Fruit fly (Drosophila melanogaster) whole organism, embryonic: ENCODE data around the gene CG6785.

Source experiments
- Atf-2 ChIP-seq: fragments of 200-800 bp; sonication (Bioruptor generic); optimal IDR thresholded peaks from 2 replicates; lab custom pipeline; 2016; ENCODE audit warnings: missing biosample characterization, missing genetic modification characterization
- B-H1 ChIP-seq: fragments of 200-800 bp; sonication (Bioruptor generic); IDR thresholded peaks from 3 replicates; pipeline ENCODE4 v1.3.6; 2022; ENCODE audit warnings: missing biosample characterization, missing genetic modification characterization
- BtbVII ChIP-seq: fragments of 200-800 bp; sonication (Bioruptor generic); optimal IDR thresholded peaks from 3 replicates; lab custom pipeline; 2017; ENCODE audit warnings: missing biosample characterization, mild to moderate bottlenecking, missing genetic modification characterization
- CG10267 ChIP-seq: fragments of 200-800 bp; sonication (Bioruptor generic); optimal IDR thresholded peaks from 2 replicates; lab custom pipeline; 2018; ENCODE audit warnings: missing biosample characterization, mild to moderate bottlenecking, missing genetic modification characterization, moderate library complexity
- CG10654 ChIP-seq: fragments of 200-800 bp; sonication (Bioruptor generic); optimal IDR thresholded peaks from 2 replicates; lab custom pipeline; 2016; ENCODE audit warnings: missing biosample characterization, missing genetic modification characterization
- CG10979 ChIP-seq: fragments of 200-800 bp; sonication (Bioruptor generic); optimal IDR thresholded peaks from 2 replicates; lab custom pipeline; 2018; ENCODE audit warnings: missing biosample characterization, mild to moderate bottlenecking, missing genetic modification characterization, moderate library complexity
- CG11398 ChIP-seq: fragments of 200-800 bp; sonication (Bioruptor generic); optimal IDR thresholded peaks from 2 replicates; lab custom pipeline; 2016; ENCODE audit warnings: missing biosample characterization, missing genetic modification characterization
- CG12155 ChIP-seq: fragments of 200-800 bp; sonication (Bioruptor generic); optimal IDR thresholded peaks from 3 replicates; lab custom pipeline; 2016; ENCODE audit warnings: missing biosample characterization, missing genetic modification characterization
- CG12769 ChIP-seq: fragments of 200-800 bp; sonication (Bioruptor generic); optimal IDR thresholded peaks from 2 replicates; lab custom pipeline; 2019; ENCODE audit warnings: missing biosample characterization, mild to moderate bottlenecking, missing genetic modification characterization, moderate library complexity
- CG13424 ChIP-seq: fragments of 200-800 bp; sonication (Bioruptor generic); optimal IDR thresholded peaks from 2 replicates; lab custom pipeline; 2019; ENCODE audit warnings: missing biosample characterization, mild to moderate bottlenecking, missing genetic modification characterization, moderate library complexity
- CG18262 ChIP-seq: fragments of 200-800 bp; optimal IDR thresholded peaks from 3 replicates; lab custom pipeline; 2019; ENCODE audit warnings: missing biosample characterization, mild to moderate bottlenecking, missing genetic modification characterization, moderate library complexity
- CG1832 ChIP-seq: fragments of 200-800 bp; sonication (Bioruptor generic); optimal IDR thresholded peaks from 2 replicates; lab custom pipeline; 2017; ENCODE audit warnings: missing biosample characterization, mild to moderate bottlenecking, missing genetic modification characterization, inconsistent platforms
- CG31388 ChIP-seq: fragments of 200-800 bp; sonication (Bioruptor generic); optimal IDR thresholded peaks from 2 replicates; lab custom pipeline; 2016; ENCODE audit warnings: missing biosample characterization, missing genetic modification characterization
- CG6683 ChIP-seq: fragments of 200-800 bp; sonication (Bioruptor generic); optimal IDR thresholded peaks from 2 replicates; lab custom pipeline; 2017; ENCODE audit warnings: missing biosample characterization, mild to moderate bottlenecking, missing genetic modification characterization, missing genetic modification reagents
- CG7928 ChIP-seq: fragments of 200-800 bp; sonication (Bioruptor generic); optimal IDR thresholded peaks from 2 replicates; lab custom pipeline; 2017; ENCODE audit warnings: missing biosample characterization, mild to moderate bottlenecking, missing genetic modification characterization
- CG8281 ChIP-seq: fragments of 200-800 bp; sonication (Bioruptor generic); optimal IDR thresholded peaks from 2 replicates; lab custom pipeline; 2018; ENCODE audit warnings: missing biosample characterization, mild to moderate bottlenecking, missing genetic modification characterization, moderate library complexity
- CG9817 ChIP-seq: fragments of 200-800 bp; sonication (Bioruptor generic); optimal IDR thresholded peaks from 2 replicates; lab custom pipeline; 2018; ENCODE audit warnings: missing biosample characterization, mild to moderate bottlenecking, missing genetic modification characterization, moderate library complexity
- Camta ChIP-seq: fragments of 200-800 bp; sonication (Bioruptor generic); optimal IDR thresholded peaks from 2 replicates; lab custom pipeline; 2016; ENCODE audit warnings: missing biosample characterization, missing genetic modification characterization
- Dref ChIP-seq: fragments of 200-800 bp; sonication (Bioruptor generic); IDR thresholded peaks from 2 replicates; pipeline ENCODE4 v1.3.6; 2022; ENCODE audit warnings: missing biosample characterization, missing genetic modification characterization
- GATAe ChIP-seq: fragments of 200-800 bp; sonication (Bioruptor generic); conservative IDR thresholded peaks from 2 replicates; pipeline ENCODE4 v1.3.6; 2022; ENCODE audit warnings: missing biosample characterization, missing genetic modification characterization
- Hsf ChIP-seq: fragments of 200-800 bp; sonication (Bioruptor generic); optimal IDR thresholded peaks from 3 replicates; lab custom pipeline; 2016; ENCODE audit warnings: missing biosample characterization, missing genetic modification characterization
- PHDP ChIP-seq: fragments of 200-800 bp; sonication (Bioruptor generic); optimal IDR thresholded peaks from 3 replicates; lab custom pipeline; 2018; ENCODE audit warnings: missing biosample characterization, mild to moderate bottlenecking, missing genetic modification characterization, moderate library complexity
- Side ChIP-seq: fragments of 200-800 bp; sonication (Bioruptor generic); optimal IDR thresholded peaks from 2 replicates; lab custom pipeline; 2016; ENCODE audit warnings: missing biosample characterization, missing genetic modification characterization
- Sox102F ChIP-seq: fragments of 200-800 bp; sonication (Bioruptor generic); optimal IDR thresholded peaks from 2 replicates; lab custom pipeline; 2018; ENCODE audit warnings: missing biosample characterization, mild to moderate bottlenecking, missing genetic modification characterization, moderate library complexity
- TFAM ChIP-seq: fragments of 200-800 bp; sonication (Bioruptor generic); optimal IDR thresholded peaks from 2 replicates; lab custom pipeline; 2017; ENCODE audit warnings: missing biosample characterization, missing genetic modification characterization, inconsistent platforms
- YL-1 ChIP-seq: fragments of 200-800 bp; sonication (Bioruptor generic); optimal IDR thresholded peaks from 3 replicates; lab custom pipeline; 2017; ENCODE audit warnings: missing biosample characterization, mild to moderate bottlenecking, missing genetic modification characterization
- amos ChIP-seq: fragments of 200-800 bp; sonication (Bioruptor generic); IDR thresholded peaks from 2 replicates; pipeline ENCODE4 v1.3.6; 2022; ENCODE audit warnings: missing biosample characterization, missing genetic modification characterization; ENCODE audit not compliant: partially characterized antibody
- cad ChIP-seq: fragments of >200 bp; optimal IDR thresholded peaks from 2 replicates; lab custom pipeline; 2017; ENCODE audit warnings: missing biosample characterization, missing genetic modification characterization
- cas ChIP-seq: fragments of 200-800 bp; sonication (Bioruptor generic); IDR thresholded peaks from 2 replicates; pipeline ENCODE4 v1.3.6; 2022; ENCODE audit warnings: missing biosample characterization, missing genetic modification characterization
- croc ChIP-seq: fragments of 200-800 bp; sonication (Bioruptor generic); conservative IDR thresholded peaks from 3 replicates; pipeline ENCODE4 v1.3.6; 2022; ENCODE audit warnings: missing biosample characterization, missing genetic modification characterization
- crp ChIP-seq, 2 experiments: fragments of 200-800 bp; sonication (Bioruptor generic); optimal IDR thresholded peaks; 2 replicates in 1 of 2; 3 replicates in 1 of 2; lab custom pipeline; 2017; ENCODE audit warnings: missing biosample characterization in 2 of 2, missing genetic modification characterization in 2 of 2, mild to moderate bottlenecking in 1 of 2, moderate library complexity in 1 of 2
- da ChIP-seq: fragments of 200-800 bp; sonication (Bioruptor generic); optimal IDR thresholded peaks from 2 replicates; lab custom pipeline; 2016; ENCODE audit warnings: missing biosample characterization, missing genetic modification characterization
- danr ChIP-seq: fragments of 200-800 bp; sonication (Bioruptor generic); IDR thresholded peaks from 2 replicates; pipeline ENCODE4 v1.3.6; 2022; ENCODE audit warnings: missing biosample characterization, missing genetic modification characterization
- dati ChIP-seq: fragments of 200-800 bp; sonication (Bioruptor generic); IDR thresholded peaks from 2 replicates; pipeline ENCODE4 v1.3.6; 2022; ENCODE audit warnings: missing biosample characterization, missing genetic modification characterization
- dysf ChIP-seq: fragments of 200-800 bp; sonication (Bioruptor generic); IDR thresholded peaks from 3 replicates; pipeline ENCODE4 v1.3.6; 2022; ENCODE audit warnings: missing biosample characterization, missing genetic modification characterization
- ewg ChIP-seq: fragments of 200-800 bp; sonication (Bioruptor generic); optimal IDR thresholded peaks from 3 replicates; lab custom pipeline; 2017; ENCODE audit warnings: mild to moderate bottlenecking, missing biosample characterization, missing genetic modification reagents, missing genetic modification characterization
- gem ChIP-seq: fragments of 200-800 bp; sonication (Bioruptor generic); optimal IDR thresholded peaks from 2 replicates; lab custom pipeline; 2019; ENCODE audit warnings: missing biosample characterization, mild to moderate bottlenecking, missing genetic modification characterization, moderate library complexity
- gsb-n ChIP-seq: fragments of 200-800 bp; sonication (Bioruptor generic); optimal IDR thresholded peaks from 3 replicates; lab custom pipeline; 2018; ENCODE audit warnings: missing biosample characterization, mild to moderate bottlenecking, missing genetic modification characterization
- h ChIP-seq: fragments of >200 bp; optimal IDR thresholded peaks from 2 replicates; lab custom pipeline; 2017
- hbn ChIP-seq: fragments of 200-800 bp; sonication (Bioruptor generic); IDR thresholded peaks from 2 replicates; pipeline ENCODE4 v1.3.6; 2022; ENCODE audit warnings: missing biosample characterization, missing genetic modification characterization; ENCODE audit not compliant: partially characterized antibody
- kni ChIP-seq: fragments of 200-800 bp; sonication (Bioruptor generic); optimal IDR thresholded peaks from 3 replicates; lab custom pipeline; 2017; ENCODE audit warnings: mild to moderate bottlenecking, missing biosample characterization, missing genetic modification reagents, missing genetic modification characterization
- nau ChIP-seq: fragments of 200-800 bp; sonication (Bioruptor generic); optimal IDR thresholded peaks from 3 replicates; lab custom pipeline; 2017; ENCODE audit warnings: missing biosample characterization, mild to moderate bottlenecking, missing genetic modification characterization, missing genetic modification reagents
- pita ChIP-seq: fragments of 200-800 bp; sonication (Bioruptor generic); optimal IDR thresholded peaks from 2 replicates; lab custom pipeline; 2017; ENCODE audit warnings: missing biosample characterization, mild to moderate bottlenecking, missing genetic modification characterization
- pzg ChIP-seq: fragments of 200-800 bp; sonication (Bioruptor generic); optimal IDR thresholded peaks from 3 replicates; lab custom pipeline; 2018; ENCODE audit warnings: missing biosample characterization, mild to moderate bottlenecking, missing genetic modification characterization, moderate library complexity
- repo ChIP-seq: fragments of 200-800 bp; sonication (Bioruptor generic); optimal IDR thresholded peaks from 2 replicates; lab custom pipeline; 2016; ENCODE audit warnings: missing biosample characterization, missing genetic modification characterization
- sens ChIP-seq: fragments of 200-800 bp; sonication (Bioruptor generic); peaks from one replicate; lab custom pipeline; 2016; ENCODE audit warnings: missing biosample characterization, missing genetic modification characterization
- ssp ChIP-seq: fragments of 200-800 bp; sonication (Bioruptor generic); IDR thresholded peaks from 2 replicates; pipeline ENCODE4 v1.3.6; 2022; ENCODE audit warnings: missing biosample characterization, missing genetic modification characterization
- tna ChIP-seq: fragments of 200-800 bp; sonication (Bioruptor generic); IDR thresholded peaks from 2 replicates; pipeline ENCODE4 v1.3.6; 2022; ENCODE audit warnings: missing biosample characterization, missing genetic modification characterization; ENCODE audit not compliant: partially characterized antibody
- unc-4 ChIP-seq: fragments of 200-800 bp; sonication (Bioruptor generic); IDR thresholded peaks from 2 replicates; pipeline ENCODE4 v1.3.6; 2022; ENCODE audit warnings: missing biosample characterization, missing genetic modification characterization; ENCODE audit not compliant: partially characterized antibody

CG6785 gene

DNA sequence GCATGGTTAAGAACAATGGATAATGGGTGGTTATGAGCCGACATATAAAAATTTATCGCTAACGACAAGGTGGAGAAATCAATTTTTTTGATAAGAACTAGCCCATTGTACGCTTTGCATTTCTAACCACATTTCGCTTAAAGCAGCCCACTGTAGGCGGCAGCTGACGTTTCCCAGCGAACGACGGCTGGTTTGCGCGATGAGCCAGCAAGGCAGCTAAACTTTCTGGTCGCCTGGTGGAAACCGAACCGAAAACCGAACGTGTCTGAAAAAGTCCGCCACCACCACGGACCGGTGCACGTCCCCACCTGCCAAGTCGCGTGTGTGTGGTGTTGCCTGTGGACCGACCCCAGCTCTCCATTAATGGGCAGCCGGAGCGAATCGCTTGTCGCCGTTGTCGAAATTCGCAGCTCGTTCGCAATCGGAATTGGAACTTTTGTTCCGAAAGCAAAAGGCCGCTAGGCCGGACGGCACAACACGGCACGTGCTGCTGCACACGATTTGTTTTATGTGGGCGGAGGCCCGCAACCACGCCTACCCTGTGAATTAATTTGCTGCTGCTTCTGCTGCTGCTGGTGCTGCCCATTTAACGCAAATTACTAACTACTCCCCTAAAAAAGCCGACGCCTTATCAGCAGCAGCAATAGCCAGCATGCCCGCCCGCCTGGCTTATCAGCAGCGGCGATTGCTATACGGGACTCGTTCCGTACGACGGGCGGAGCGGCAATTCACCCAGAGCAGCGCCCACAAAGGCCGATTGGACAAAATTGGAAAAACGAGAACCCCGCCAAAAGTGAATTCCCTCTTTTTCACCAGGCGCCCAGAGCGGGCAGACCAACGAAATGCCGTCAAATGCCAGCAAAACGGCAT, 41.8 kb downstream of the CG6785 start (continued):
- TF ChIP-seq gsb-n = peak; percentile 89
- TF ChIP-seq kni (GFP tag; lab: Kevin White, UChicago) = peak; percentile 99
- peak; percentile 31 for TF ChIP-seq CG10654 (GFP tag; lab: Kevin White, UChicago)
- peak; percentile 64 for TF ChIP-seq da (GFP tag; lab: Kevin White, UChicago)
- peak; percentile 60 for TF ChIP-seq CG13424 (tag; lab: Kevin White, UChicago)
- no peak for TF ChIP-seq B-H1 (GFP tag; lab: Robert Waterston, UW)
- TF ChIP-seq pzg = peak; percentile 25
- peak; percentile 11 for TF ChIP-seq CG9817
- TF ChIP-seq gem (tag; lab: Kevin White, UChicago) = peak; percentile 65
- no peak for TF ChIP-seq Camta
- no peak for TF ChIP-seq dati (GFP tag; lab: Robert Waterston, UW)
- peak; percentile 30 for TF ChIP-seq nau (GFP tag; lab: Kevin White, UChicago)
- TF ChIP-seq CG12769 = peak; percentile 98
- TF ChIP-seq Side (GFP tag; lab: Kevin White, UChicago) = no peak
- no peak for TF ChIP-seq Dref (GFP tag; lab: Robert Waterston, UW)
- TF ChIP-seq CG10979 (tag; lab: Kevin White, UChicago) = peak; percentile 21
- no peak for TF ChIP-seq GATAe (GFP tag; lab: Robert Waterston, UW)
- peak; percentile 18 for TF ChIP-seq CG12155 (GFP tag; lab: Kevin White, UChicago)
- no peak for TF ChIP-seq amos
- no peak for TF ChIP-seq pita (GFP tag; lab: Kevin White, UChicago)
- TF ChIP-seq h (lab: Kevin White, UChicago) = peak; percentile 28
- TF ChIP-seq YL-1 (GFP tag; lab: Kevin White, UChicago) = no peak
- no peak for TF ChIP-seq dysf
- no peak for TF ChIP-seq unc-4 (GFP tag; lab: Robert Waterston, UW)
- TF ChIP-seq CG6683 (GFP tag; lab: Kevin White, UChicago) = no peak
- TF ChIP-seq hbn (GFP tag; lab: Robert Waterston, UW) = no peak
- TF ChIP-seq ewg (GFP tag; lab: Kevin White, UChicago) = no peak
- TF ChIP-seq tna (GFP tag; lab: Robert Waterston, UW) = no peak
- TF ChIP-seq sens (GFP tag; lab: Kevin White, UChicago) = peak; percentile 45
- peak; percentile 11 for TF ChIP-seq Hsf (GFP tag; lab: Kevin White, UChicago)
- TF ChIP-seq CG7928 (GFP tag; lab: Kevin White, UChicago) = no peak
- no peak for TF ChIP-seq cad (GFP tag; lab: Kevin White, UChicago)
- TF ChIP-seq crp (GFP tag; optimal IDR thresholded peaks at IDR 0.05; lab: Kevin White, UChicago) = peak in 1 of 2 experiments; percentile 58
- no peak for TF ChIP-seq TFAM (GFP tag; lab: Kevin White, UChicago)
- TF ChIP-seq CG10267 (tag; lab: Kevin White, UChicago) = peak; percentile 17
- no peak for TF ChIP-seq danr (GFP tag; lab: Robert Waterston, UW)
- TF ChIP-seq CG1832 = no peak
- TF ChIP-seq repo = no peak
- no peak for TF ChIP-seq CG11398 (GFP tag; lab: Kevin White, UChicago)
- peak; percentile 14 for TF ChIP-seq Sox102F (GFP tag; lab: Kevin White, UChicago)
- TF ChIP-seq cas (GFP tag; lab: Robert Waterston, UW) = no peak
- TF ChIP-seq CG18262 (tag; lab: Kevin White, UChicago) = peak; percentile 18
- TF ChIP-seq Atf-2 (GFP tag; lab: Kevin White, UChicago) = no peak
- no peak for TF ChIP-seq CG8281 (tag; lab: Kevin White, UChicago)
- TF ChIP-seq CG31388 = no peak
- TF ChIP-seq ssp (GFP tag; lab: Robert Waterston, UW) = no peak
- TF ChIP-seq croc = no peak
- TF ChIP-seq PHDP = peak; percentile 8
- no peak for TF ChIP-seq BtbVII (GFP tag; lab: Kevin White, UChicago)
